Fruit fly (Drosophila melanogaster): ENCODE results near the gene orb.

DNA sequence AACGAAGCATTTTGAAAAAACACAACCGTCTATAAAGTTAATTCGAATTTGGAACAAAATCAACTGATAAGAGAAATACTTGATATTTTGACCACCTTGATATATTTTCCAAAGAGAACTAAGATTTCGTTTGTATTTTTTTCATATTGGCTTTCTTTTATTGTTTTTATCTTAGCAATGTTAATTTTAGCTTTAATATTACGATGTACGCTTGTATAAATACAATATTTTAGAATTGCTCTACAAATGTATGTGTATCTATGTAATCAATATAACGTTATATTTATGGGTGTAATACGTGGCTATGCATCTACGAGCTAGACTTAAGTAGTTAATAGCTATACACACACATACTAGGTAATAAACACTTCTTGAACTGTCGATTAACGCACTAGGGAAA is 9.4 kb upstream of the orb start, which contains the start of gene bb8:
- TF ChIP-seq Hr96 (GFP tag; optimal IDR thresholded peaks at IDR 0.05) (no peak), CG7101 (tag; optimal IDR thresholded peaks at IDR 0.05) (no peak), CG14711 (tag; optimal IDR thresholded peaks at IDR 0.05) (no peak)

Data from whole organism, adult.